Worm (Caenorhabditis elegans): Measurements from ENCODE around the gene C08E3.13.

DNA sequence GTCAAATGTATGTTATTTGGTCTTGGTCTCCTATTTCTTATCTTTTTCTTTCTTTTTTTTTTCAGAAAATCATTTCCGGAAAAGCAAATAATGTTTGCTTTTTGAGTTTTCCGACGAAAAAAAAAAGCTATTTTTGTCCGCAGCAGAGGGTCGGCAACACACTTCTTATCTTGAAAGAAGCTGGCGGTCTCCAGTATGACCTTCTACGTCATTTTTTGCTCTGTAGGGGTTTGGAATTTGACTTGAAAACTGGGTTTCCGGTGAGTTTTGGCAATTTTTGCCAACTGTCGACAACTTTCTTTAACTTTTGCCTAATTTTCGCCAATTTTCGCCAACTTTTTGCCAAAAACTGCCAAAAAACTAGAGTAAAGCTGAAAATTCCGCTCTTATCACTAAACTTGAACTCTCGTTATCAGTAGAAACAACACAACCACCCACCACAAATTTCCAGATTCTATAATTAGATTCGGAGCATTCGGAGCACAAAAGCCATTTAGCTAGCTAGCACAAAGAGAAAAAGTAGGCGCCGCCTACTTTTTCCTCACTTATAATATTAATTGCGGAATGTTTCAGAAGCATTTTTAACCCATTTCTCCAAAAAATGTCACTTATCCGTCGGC, 38.3 kb upstream of the C08E3.13 start, which contains the start of gene nhx-6:
- TF ChIP-seq unc-39 (tag; optimal IDR thresholded peaks at IDR 0.05) (no peak), lin-13 (tag; optimal IDR thresholded peaks at IDR 0.05) (no peak), snpc-4 (tag; optimal IDR thresholded peaks at IDR 0.05) (no peak), hlh-1 (tag; optimal IDR thresholded peaks at IDR 0.05) (no peak), nhr-237 (tag; optimal IDR thresholded peaks at IDR 0.05) (no peak), pha-4 (tag; optimal IDR thresholded peaks at IDR 0.05) (no peak), ceh-83 (GFP tag; optimal IDR thresholded peaks at IDR 0.05) (no peak), elt-1 (tag; optimal IDR thresholded peaks at IDR 0.05; ENCODE audit: borderline replicate concordance, insufficient read depth) (no peak), nhr-28 (tag; optimal IDR thresholded peaks at IDR 0.05) (no peak), ham-2 (GFP tag; optimal IDR thresholded peaks at IDR 0.05) (no peak)

Measured in whole organism, mixed stage, embryonic.